Fruit fly (Drosophila melanogaster): ENCODE data around the gene CG10300.
A peak's percentile ranks its signal among the peaks of the same experiment; 100 is the strongest.

DNA sequence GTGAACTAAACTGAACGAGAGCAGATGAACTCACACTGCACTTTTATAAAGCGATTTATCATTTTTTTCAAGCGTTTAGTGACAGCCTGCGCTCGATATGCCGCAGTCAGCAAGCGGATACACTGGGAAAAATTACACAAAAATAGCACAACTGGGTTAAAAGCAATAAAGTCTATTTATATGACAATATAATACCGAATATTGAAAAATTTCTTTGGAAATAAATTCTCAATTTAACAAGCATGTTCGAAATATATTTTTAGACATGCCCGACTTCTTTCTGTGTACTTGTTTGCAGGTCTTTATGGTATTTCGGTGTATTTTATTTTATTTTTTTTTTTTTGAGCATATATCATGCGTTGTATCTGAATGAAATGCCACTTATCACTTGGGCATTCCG lies 2.6 kb downstream of the CG10300 start:
- TF ChIP-seq CG15710 (tag; optimal IDR thresholded peaks at IDR 0.05) (peak; percentile 73), fd96Ca (GFP tag; IDR thresholded peaks at IDR 0.05) (no peak), gl (tag; optimal IDR thresholded peaks at IDR 0.05) (no peak), CG8301 (tag; optimal IDR thresholded peaks at IDR 0.05) (peak; percentile 54), CG34367 (tag; optimal IDR thresholded peaks at IDR 0.05) (peak; percentile 70), Pif1B (GFP tag; optimal IDR thresholded peaks at IDR 0.05) (peak; percentile 75), CG12605 (GFP tag; IDR thresholded peaks at IDR 0.05) (peak; percentile 64), CG10348 (GFP tag; IDR thresholded peaks at IDR 0.05) (no peak), CG9948 (tag; optimal IDR thresholded peaks at IDR 0.05) (peak; percentile 53), CG32121 (GFP tag; IDR thresholded peaks at IDR 0.05) (no peak), CG17806 (tag; optimal IDR thresholded peaks at IDR 0.05) (peak; percentile 61), Snoo (tag; optimal IDR thresholded peaks at IDR 0.05) (peak; percentile 78)

All from whole organism, pupa.